Worm (Caenorhabditis elegans) whole organism, L4 larva: ENCODE results near the gene clec-218.

ENCODE experiments used
- D1046.2 ChIP-seq: fragments of 200-800 bp; sonication (Bioruptor generic); IDR thresholded peaks from 2 replicates; pipeline ENCODE4 v1.3.6; 2022; ENCODE audit warnings: missing genetic modification characterization, missing compliant biosample characterization
- F10B5.3 ChIP-seq: sonication (generic microtip); optimal IDR thresholded peaks from 2 replicates; lab custom pipeline; 2016; ENCODE audit warnings: mild to moderate bottlenecking, missing genetic modification characterization, missing compliant biosample characterization
- F37D6.2 ChIP-seq: sonication (generic microtip); optimal IDR thresholded peaks from 2 replicates; lab custom pipeline; 2016; ENCODE audit warnings: mild to moderate bottlenecking, missing genetic modification characterization, missing compliant biosample characterization
- F49E8.2 ChIP-seq: sonication (generic microtip); optimal IDR thresholded peaks from 2 replicates; lab custom pipeline; 2016; ENCODE audit warnings: missing compliant biosample characterization, mild to moderate bottlenecking, missing genetic modification characterization, borderline replicate concordance
- R02D3.7 ChIP-seq: fragments of 150-350 bp; sonication (generic microtip); optimal IDR thresholded peaks from 3 replicates; lab custom pipeline; 2014; ENCODE audit warnings: missing biosample characterization, missing genetic modification characterization
- Y105C5A.15 ChIP-seq: fragments of 200-800 bp; sonication (Bioruptor generic); IDR thresholded peaks from 2 replicates; pipeline ENCODE4 v1.3.6; 2022; ENCODE audit warnings: missing genetic modification characterization, missing compliant biosample characterization
- Y48G9A.11 ChIP-seq: fragments of 200-800 bp; sonication (Bioruptor generic); IDR thresholded peaks from 2 replicates; pipeline ENCODE4 v1.3.6; 2022; ENCODE audit warnings: missing genetic modification reagents, missing genetic modification characterization, missing compliant biosample characterization
- ZK546.5 ChIP-seq, 2 experiments: sonication (generic microtip); optimal IDR thresholded peaks; 2 replicates each; lab custom pipeline; 2017; ENCODE audit warnings: missing biosample characterization in 2 of 2, missing genetic modification characterization in 2 of 2
- aha-1 ChIP-seq: fragments of 150-350 bp; peaks from one replicate; lab custom pipeline; 2014; ENCODE audit warnings: missing biosample characterization, missing genetic modification characterization
- ama-1 ChIP-seq: fragments of 150-350 bp; optimal IDR thresholded peaks from 2 replicates; lab custom pipeline; 2014; ENCODE audit warnings: inconsistent platforms, mixed read lengths
- ceh-20 ChIP-seq: fragments of 200-800 bp; sonication (Bioruptor generic); IDR thresholded peaks from 2 replicates; pipeline ENCODE4 v1.3.6; 2022; ENCODE audit warnings: missing genetic modification reagents, missing genetic modification characterization, missing compliant biosample characterization
- ceh-28 ChIP-seq: fragments of 150-350 bp; optimal IDR thresholded peaks from 2 replicates; lab custom pipeline; 2014; ENCODE audit warnings: missing biosample characterization, missing genetic modification reagents, missing genetic modification characterization
- ceh-44 ChIP-seq: fragments of 200-800 bp; sonication (Bioruptor generic); IDR thresholded peaks from 2 replicates; pipeline ENCODE4 v1.3.6; 2022; ENCODE audit warnings: missing genetic modification reagents, missing genetic modification characterization, missing compliant biosample characterization
- ceh-62 ChIP-seq: sonication (generic microtip); optimal IDR thresholded peaks from 2 replicates; lab custom pipeline; 2017; ENCODE audit warnings: missing biosample characterization, missing genetic modification characterization
- daf-12 ChIP-seq: fragments of 150-350 bp; optimal IDR thresholded peaks from 2 replicates; lab custom pipeline; 2014; ENCODE audit warnings: missing biosample characterization, missing genetic modification reagents, missing genetic modification characterization
- dmd-6 ChIP-seq: fragments of 200-800 bp; sonication (Bioruptor generic); IDR thresholded peaks from 2 replicates; pipeline ENCODE4 v1.3.6; 2022; ENCODE audit warnings: missing genetic modification reagents, missing genetic modification characterization, missing compliant biosample characterization
- dmd-8 ChIP-seq: fragments of 200-800 bp; sonication (Bioruptor generic); IDR thresholded peaks from 2 replicates; pipeline ENCODE4 v1.3.6; 2022; ENCODE audit warnings: missing genetic modification characterization, missing compliant biosample characterization
- dpl-1 ChIP-seq: fragments of 150-350 bp; optimal IDR thresholded peaks from 2 replicates; lab custom pipeline; 2014; ENCODE audit warnings: missing biosample characterization, missing genetic modification reagents, missing genetic modification characterization
- fkh-10 ChIP-seq: fragments of 150-350 bp; optimal IDR thresholded peaks from 2 replicates; lab custom pipeline; 2014; ENCODE audit warnings: missing biosample characterization, missing genetic modification reagents, missing genetic modification characterization
- hif-1 ChIP-seq, 2 experiments: sonication (generic microtip); optimal IDR thresholded peaks; 2 replicates each; lab custom pipeline; 2016 to 2017; ENCODE audit warnings: missing compliant biosample characterization in 2 of 2, missing genetic modification characterization in 2 of 2, missing genetic modification reagents in 2 of 2, missing genotype in 2 of 2, mild to moderate bottlenecking in 1 of 2
- hlh-11 ChIP-seq: fragments of 200-800 bp; sonication (Bioruptor generic); optimal IDR thresholded peaks from 2 replicates; lab custom pipeline; 2018; ENCODE audit warnings: mild to moderate bottlenecking, missing genetic modification characterization, missing compliant biosample characterization
- jun-1 ChIP-seq: fragments of 150-350 bp; optimal IDR thresholded peaks from 2 replicates; lab custom pipeline; 2014; ENCODE audit warnings: missing biosample characterization, missing genetic modification reagents, missing genetic modification characterization
- lim-7 ChIP-seq: fragments of 200-800 bp; sonication (Bioruptor generic); IDR thresholded peaks from 2 replicates; pipeline ENCODE4 v1.3.6; 2022; ENCODE audit warnings: missing genetic modification characterization, missing compliant biosample characterization
- lin-13 ChIP-seq: fragments of 150-350 bp; optimal IDR thresholded peaks from 2 replicates; lab custom pipeline; 2014; ENCODE audit warnings: missing biosample characterization, missing genetic modification reagents, missing genetic modification characterization
- lin-39 ChIP-seq: fragments of 150-350 bp; optimal IDR thresholded peaks from 2 replicates; lab custom pipeline; 2014; ENCODE audit warnings: missing biosample characterization, missing genetic modification reagents, missing genetic modification characterization
- madf-5 ChIP-seq, 2 experiments: fragments of 200-800 bp; sonication (Bioruptor generic); IDR thresholded peaks; 2 replicates each; pipeline ENCODE4 v1.3.6; 2022; ENCODE audit warnings: missing compliant biosample characterization in 2 of 2, missing genetic modification characterization in 2 of 2
- mes-2 ChIP-seq: sonication (generic microtip); optimal IDR thresholded peaks from 2 replicates; lab custom pipeline; 2016; ENCODE audit warnings: missing genotype, mild to moderate bottlenecking, missing genetic modification characterization, missing compliant biosample characterization; ENCODE audit not compliant: poor library complexity, severe bottlenecking
- nhr-11 ChIP-seq: fragments of 150-350 bp; optimal IDR thresholded peaks from 2 replicates; lab custom pipeline; 2014; ENCODE audit warnings: missing biosample characterization, missing genetic modification characterization
- nhr-25 ChIP-seq: sonication (generic microtip); optimal IDR thresholded peaks from 2 replicates; lab custom pipeline; 2017; ENCODE audit warnings: missing genetic modification characterization, mild to moderate bottlenecking, missing compliant biosample characterization, antibody characterized with exemption, moderate library complexity, borderline replicate concordance; ENCODE audit not compliant: insufficient read depth
- nhr-41 ChIP-seq: fragments of 200-800 bp; sonication (Bioruptor generic); IDR thresholded peaks from 2 replicates; pipeline ENCODE4 v1.3.6; 2022; ENCODE audit warnings: missing genetic modification reagents, missing genetic modification characterization, missing compliant biosample characterization
- nhr-48 ChIP-seq: sonication (generic microtip); optimal IDR thresholded peaks from 2 replicates; lab custom pipeline; 2016; ENCODE audit warnings: mild to moderate bottlenecking, missing genetic modification characterization, missing compliant biosample characterization
- nhr-76 ChIP-seq: fragments of 150-350 bp; optimal IDR thresholded peaks from 2 replicates; lab custom pipeline; 2014; ENCODE audit warnings: missing biosample characterization, missing genetic modification characterization
- pha-4 ChIP-seq, 2 experiments: fragments of 150-350 bp in 1 of 2; fragments of 200-800 bp in 1 of 2; sonication (Bioruptor generic) in 1 of 2; IDR thresholded peaks in 1 of 2; optimal IDR thresholded peaks in 1 of 2; 2 replicates each; pipeline versions ENCODE4 v1.3.6 to Lab custom; 2014 to 2022; ENCODE audit warnings: missing genetic modification characterization in 2 of 2, missing genetic modification reagents in 2 of 2, missing biosample characterization in 1 of 2, missing compliant biosample characterization in 1 of 2
- pqm-1 ChIP-seq: sonication (generic microtip); optimal IDR thresholded peaks from 2 replicates; lab custom pipeline; 2017; ENCODE audit warnings: missing biosample characterization, missing genetic modification characterization
- saeg-2 ChIP-seq: fragments of 200-800 bp; sonication (Bioruptor generic); IDR thresholded peaks from 2 replicates; pipeline ENCODE4 v1.3.6; 2022; ENCODE audit warnings: missing genetic modification reagents, missing genetic modification characterization, missing compliant biosample characterization
- set-16 ChIP-seq: fragments of 200-800 bp; sonication (Bioruptor generic); IDR thresholded peaks from 2 replicates; pipeline ENCODE4 v1.3.6; 2022; ENCODE audit warnings: missing genetic modification reagents, missing genetic modification characterization, missing compliant biosample characterization
- skn-1 ChIP-seq: fragments of 150-350 bp; optimal IDR thresholded peaks from 2 replicates; lab custom pipeline; 2014; ENCODE audit warnings: missing biosample characterization, missing genetic modification characterization
- tag-97 ChIP-seq: fragments of 200-800 bp; sonication (Bioruptor generic); IDR thresholded peaks from 2 replicates; pipeline ENCODE4 v1.3.6; 2022; ENCODE audit warnings: missing genetic modification characterization, missing compliant biosample characterization
- unc-39 ChIP-seq: sonication (generic microtip); optimal IDR thresholded peaks from 2 replicates; lab custom pipeline; 2017; ENCODE audit warnings: missing biosample characterization, missing genetic modification characterization
- zfp-3 ChIP-seq: fragments of 200-800 bp; sonication (Bioruptor generic); conservative IDR thresholded peaks from 2 replicates; pipeline ENCODE4 v1.3.6; 2022; ENCODE audit warnings: missing genetic modification reagents, missing genetic modification characterization, missing compliant biosample characterization
- zip-11 ChIP-seq: fragments of 200-800 bp; sonication (Bioruptor generic); IDR thresholded peaks from 2 replicates; pipeline ENCODE4 v1.3.6; 2022; ENCODE audit warnings: missing genetic modification characterization, missing compliant biosample characterization
- zip-2 ChIP-seq: fragments of 150-350 bp; optimal IDR thresholded peaks from 2 replicates; lab custom pipeline; 2014; ENCODE audit warnings: missing biosample characterization, missing genetic modification characterization
- ztf-11 ChIP-seq: fragments of 150-350 bp; optimal IDR thresholded peaks from 2 replicates; lab custom pipeline; 2014; ENCODE audit warnings: missing biosample characterization, missing genetic modification characterization

Gene clec-218

ce11 chrV:8359113-8359564 is 51.4 kb downstream of the clec-218 start, which contains the start of gene mpdu-1 (continued):
- TF ChIP-seq zip-11 (GFP tag; lab: Robert Waterston, UW) (no peak), jun-1 (tag; lab: Kevin White, UChicago) (no peak), R02D3.7 (tag; lab: Kevin White, UChicago) (no peak), F10B5.3 (tag; lab: Kevin White, UChicago) (no peak), pqm-1 (tag; lab: Kevin White, UChicago) (peak; percentile 71), unc-39 (tag; lab: Kevin White, UChicago) (no peak), F49E8.2 (tag; lab: Kevin White, UChicago) (no peak), ztf-11 (tag; lab: Kevin White, UChicago) (no peak), nhr-48 (tag; lab: Kevin White, UChicago) (peak; percentile 33), hif-1 (tag; optimal IDR thresholded peaks at IDR 0.05; lab: Kevin White, UChicago) (no peak), Y48G9A.11 (GFP tag; lab: Robert Waterston, UW) (no peak), D1046.2 (GFP tag; lab: Robert Waterston, UW) (no peak), ceh-28 (tag; lab: Kevin White, UChicago) (no peak), ceh-20 (GFP tag; lab: Robert Waterston, UW) (no peak), dpl-1 (peak; percentile 80), saeg-2 (no peak), ZK546.5 (tag; optimal IDR thresholded peaks at IDR 0.05; lab: Kevin White, UChicago) (no peak), dmd-6 (no peak; the same call in 1 of the 2 replicates), F37D6.2 (tag; lab: Kevin White, UChicago) (no peak), mes-2 (tag; lab: Kevin White, UChicago) (no peak), ceh-62 (tag; lab: Kevin White, UChicago) (no peak), daf-12 (no peak), aha-1 (tag; lab: Kevin White, UChicago) (no peak), fkh-10 (GFP tag; lab: Kevin White, UChicago) (no peak), lin-39 (tag; lab: Kevin White, UChicago) (no peak), madf-5 (GFP tag; IDR thresholded peaks at IDR 0.05; lab: Robert Waterston, UW) (no peak), Y105C5A.15 (GFP tag; lab: Robert Waterston, UW) (no peak), nhr-41 (GFP tag; lab: Robert Waterston, UW) (no peak), skn-1 (tag; lab: Kevin White, UChicago) (no peak), nhr-11 (tag; lab: Kevin White, UChicago) (no peak), lim-7 (no peak), zip-2 (no peak), dmd-8 (GFP tag; lab: Robert Waterston, UW) (no peak), ceh-44 (GFP tag; lab: Robert Waterston, UW) (no peak), zfp-3 (GFP tag; lab: Robert Waterston, UW) (no peak), nhr-25 (no peak), lin-13 (GFP tag; lab: Kevin White, UChicago) (no peak), tag-97 (no peak), hlh-11 (tag; lab: Kevin White, UChicago) (no peak), set-16 (GFP tag; lab: Robert Waterston, UW) (no peak), ama-1 (no peak), nhr-76 (tag; lab: Kevin White, UChicago) (no peak), pha-4 (GFP tag; IDR thresholded peaks at IDR 0.05; lab: Robert Waterston, UW) (no peak), pha-4 (tag; optimal IDR thresholded peaks at IDR 0.05; lab: Kevin White, UChicago) (peak; percentile 57)
